Fruit fly (Drosophila melanogaster): ENCODE measurements around the gene CG15484.

The CG15484 gene

DNA sequence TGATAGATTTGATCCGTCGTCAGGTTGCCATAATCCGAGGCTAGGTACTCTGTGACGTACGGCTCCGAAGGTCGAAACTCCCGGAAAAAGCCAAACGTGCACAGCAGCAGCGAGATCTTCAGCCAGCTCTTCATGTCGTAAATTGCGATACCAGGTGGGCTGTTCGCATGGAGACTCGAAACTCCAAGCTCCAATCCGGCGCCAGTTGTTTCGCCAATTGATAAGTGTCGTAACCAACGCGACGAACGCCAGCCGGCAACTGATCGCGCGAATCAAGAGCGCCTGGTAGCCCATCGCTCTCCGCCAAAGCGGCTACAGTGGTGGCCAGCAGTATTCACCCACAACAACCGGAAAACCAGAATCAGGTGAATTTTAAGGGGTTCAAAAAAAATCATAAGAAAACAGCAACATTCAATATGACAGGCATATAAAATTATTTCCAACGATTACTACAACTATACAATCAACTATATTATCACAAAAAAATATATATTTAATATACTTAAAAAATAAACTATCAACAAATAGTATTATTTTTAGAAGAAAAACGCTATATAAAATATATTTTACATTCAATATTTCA, 7.0 kb downstream of the CG15484 start, which contains the start of gene CG17036:
Gene CG17036 (minus strand): TSS at position 366 of the 583 bp plus-strand sequence.
- no peak for TF ChIP-seq CG8478 (optimal IDR thresholded peaks at IDR 0.05)
- TF ChIP-seq CTCF (optimal IDR thresholded peaks at IDR 0.05) = no peak

dm6 chr2L:12697223-12697622, 10.3 kb downstream of the CG15484 start, which contains the start of gene CG5781:
TSS of gene CG5781 (minus strand) at chr2L:12697323.
- TF ChIP-seq CG8478 (optimal IDR thresholded peaks at IDR 0.05) (no peak), CTCF (optimal IDR thresholded peaks at IDR 0.05) (no peak)

- no peak for TF ChIP-seq CTCF (optimal IDR thresholded peaks at IDR 0.05)
- no peak for TF ChIP-seq CG8478 (optimal IDR thresholded peaks at IDR 0.05)
Measured at dm6 chr2L:12694823-12695420, 12.6 kb downstream of the CG15484 start, which contains the start of the genes IFT43 and PICK1. TSS of gene IFT43 (minus strand) at chr2L:12694988. TSS of gene PICK1 (plus strand) at chr2L:12695033.

DNA sequence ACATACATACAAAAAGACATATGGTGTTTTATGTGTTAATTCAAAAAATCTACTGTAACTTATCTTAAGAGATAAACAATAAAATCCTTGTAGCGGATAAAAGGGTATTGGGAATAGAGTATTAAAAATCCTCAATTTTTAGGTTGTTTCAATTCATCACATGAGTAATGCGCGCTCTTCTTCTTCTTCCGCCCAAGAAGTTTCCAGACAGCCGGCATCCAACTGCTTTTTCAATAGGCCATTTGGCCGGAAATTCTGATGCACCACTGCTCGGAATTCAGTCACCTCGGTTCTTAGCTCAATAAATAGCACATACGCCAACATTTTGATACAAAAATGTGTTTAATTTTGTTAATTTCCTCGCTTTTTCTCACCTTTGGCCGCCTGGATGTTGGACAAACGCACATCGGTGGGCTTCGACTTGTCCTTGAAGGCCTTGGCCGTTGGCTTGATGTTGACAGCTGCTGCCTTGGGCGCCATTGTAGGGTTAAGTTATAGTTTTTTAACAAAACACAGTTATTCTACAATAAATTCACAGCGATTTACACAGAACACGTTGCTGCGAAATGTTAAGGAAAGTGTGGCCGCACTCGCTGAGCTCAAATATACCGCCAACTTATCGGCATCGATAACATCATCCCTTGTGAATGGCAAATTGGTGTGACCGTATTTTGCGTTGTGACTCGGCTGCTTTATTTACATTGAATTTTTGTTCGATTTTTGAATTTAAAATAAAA, 15.0 kb downstream of the CG15484 start, which contains the start of the genes CCT4 and CG6153:
Gene CCT4 (minus strand): TSS at position 592 of the 737 bp plus-strand sequence.
Gene CG6153 (plus strand): TSS at position 651 of the 737 bp plus-strand sequence.
- no peak for TF ChIP-seq CTCF (optimal IDR thresholded peaks at IDR 0.05)
- no peak for TF ChIP-seq CG8478 (optimal IDR thresholded peaks at IDR 0.05)

dm6 chr2L:12689281-12689765, 18.2 kb downstream of the CG15484 start:
- TF ChIP-seq CG8478 (optimal IDR thresholded peaks at IDR 0.05) (no peak), CTCF (optimal IDR thresholded peaks at IDR 0.05) (no peak)

dm6 chr2L:12686811-12687210, 20.7 kb downstream of the CG15484 start:
- TF ChIP-seq CTCF (optimal IDR thresholded peaks at IDR 0.05) (no peak), CG8478 (optimal IDR thresholded peaks at IDR 0.05) (no peak)

DNA sequence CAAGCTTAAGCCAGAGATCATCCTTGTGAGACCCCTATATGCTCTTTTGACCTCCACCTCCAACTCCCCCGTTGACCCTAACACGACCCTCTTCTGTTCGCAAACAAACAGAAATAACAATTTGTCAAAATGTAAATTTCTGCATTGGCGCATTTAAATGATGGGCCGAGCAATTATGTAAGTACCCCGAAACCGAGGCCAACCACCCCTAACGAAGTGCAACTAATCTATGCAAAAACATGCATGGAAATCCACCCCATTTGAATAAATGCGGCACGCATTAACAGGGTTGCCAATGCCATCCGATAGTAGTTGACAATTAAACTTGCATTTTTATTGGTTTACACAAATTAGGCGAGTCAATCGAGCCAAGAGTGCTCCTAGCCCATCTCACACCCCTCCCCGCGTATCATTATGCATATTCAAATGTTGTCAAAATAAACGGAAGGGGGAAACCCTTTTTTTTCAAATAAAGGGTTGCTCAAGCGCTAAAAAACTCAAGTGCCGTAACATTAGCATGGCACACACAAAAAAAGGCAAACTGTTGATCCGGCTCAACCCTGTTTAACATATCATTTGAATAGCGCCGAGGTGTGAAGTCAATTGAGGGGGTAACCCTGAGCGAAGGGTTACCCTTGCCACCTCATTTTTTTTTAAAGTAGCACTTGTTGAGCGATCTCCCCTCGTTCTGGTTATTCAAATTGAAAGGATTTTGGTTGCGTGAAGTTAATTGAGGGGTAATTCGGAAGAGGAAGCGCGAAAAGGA, 25.7 kb downstream of the CG15484 start:
- TF ChIP-seq CG8478 (optimal IDR thresholded peaks at IDR 0.05) = no peak
- TF ChIP-seq CTCF (optimal IDR thresholded peaks at IDR 0.05) = no peak

DNA sequence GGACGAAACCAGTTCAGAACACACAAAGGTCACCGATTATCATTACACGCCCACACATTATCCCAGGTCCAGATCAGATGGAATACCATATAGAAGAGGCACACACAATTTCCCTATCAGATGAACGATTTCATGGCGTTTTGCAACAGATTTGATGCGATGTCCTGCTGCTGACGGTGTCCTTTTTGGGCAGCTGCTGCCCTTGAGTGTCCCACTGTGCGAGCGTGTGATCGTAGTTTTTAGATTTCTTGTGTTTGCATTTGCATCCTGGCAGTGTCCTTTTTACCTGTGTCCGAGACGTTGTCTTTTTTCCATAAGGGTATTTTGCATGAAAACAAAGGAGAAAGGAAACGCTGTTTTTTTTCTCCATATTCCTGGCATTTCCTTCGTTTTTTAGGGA, 28.2 kb downstream of the CG15484 start:
- TF ChIP-seq CTCF (optimal IDR thresholded peaks at IDR 0.05) (no peak), CG8478 (optimal IDR thresholded peaks at IDR 0.05) (no peak)

DNA sequence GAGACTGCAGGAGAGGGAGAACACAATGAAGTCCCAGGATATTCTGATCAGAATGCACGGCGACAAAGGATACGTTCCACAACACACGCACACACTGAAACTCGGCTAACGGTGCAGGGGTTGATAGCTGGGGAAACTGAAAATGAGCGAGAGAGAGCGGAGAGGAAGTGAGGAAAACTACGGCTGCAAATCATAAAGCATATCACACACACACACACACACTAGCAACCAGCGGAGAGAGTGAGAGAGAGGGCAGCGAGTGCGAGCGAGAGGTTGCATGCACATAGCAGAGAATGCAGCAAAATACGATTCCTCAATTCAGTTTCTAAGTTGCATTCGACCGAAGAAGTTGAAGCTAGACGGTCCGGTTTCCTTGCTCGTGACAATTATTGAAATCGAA, 29.2 kb downstream of the CG15484 start:
- TF ChIP-seq CTCF (optimal IDR thresholded peaks at IDR 0.05) (no peak), CG8478 (optimal IDR thresholded peaks at IDR 0.05) (no peak)

- TF ChIP-seq CG8478 (optimal IDR thresholded peaks at IDR 0.05) (no peak), CTCF (optimal IDR thresholded peaks at IDR 0.05) (no peak)
Measured at dm6 chr2L:12674365-12674764, 33.1 kb downstream of the CG15484 start.

DNA sequence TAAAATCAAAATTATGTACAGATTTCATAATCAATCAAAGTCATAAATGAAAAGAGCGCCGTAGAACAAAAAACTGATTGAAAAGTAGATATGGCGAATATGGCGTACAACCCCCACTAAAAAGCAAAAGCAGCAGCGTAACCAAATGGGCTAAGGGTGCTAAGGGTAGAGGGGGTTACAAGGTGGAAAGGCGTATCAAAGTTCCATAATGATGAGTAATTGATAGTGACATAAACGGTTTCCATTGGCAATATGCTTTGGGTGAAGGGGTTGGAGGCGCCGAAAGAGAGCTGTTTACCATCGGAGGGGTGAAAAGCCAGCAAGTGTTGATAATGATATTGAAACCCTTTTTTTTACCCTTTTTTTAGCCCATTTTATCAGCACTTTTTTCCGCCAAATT, 35.2 kb downstream of the CG15484 start:
- no peak for TF ChIP-seq CTCF (optimal IDR thresholded peaks at IDR 0.05)

- no peak for TF ChIP-seq CTCF (optimal IDR thresholded peaks at IDR 0.05)
- TF ChIP-seq CG8478 (optimal IDR thresholded peaks at IDR 0.05) = no peak
Measured at dm6 chr2L:12669614-12670013, 37.9 kb downstream of the CG15484 start, which contains the start of gene Nepl7. TSS of gene Nepl7 (minus strand) at chr2L:12669714.

DNA sequence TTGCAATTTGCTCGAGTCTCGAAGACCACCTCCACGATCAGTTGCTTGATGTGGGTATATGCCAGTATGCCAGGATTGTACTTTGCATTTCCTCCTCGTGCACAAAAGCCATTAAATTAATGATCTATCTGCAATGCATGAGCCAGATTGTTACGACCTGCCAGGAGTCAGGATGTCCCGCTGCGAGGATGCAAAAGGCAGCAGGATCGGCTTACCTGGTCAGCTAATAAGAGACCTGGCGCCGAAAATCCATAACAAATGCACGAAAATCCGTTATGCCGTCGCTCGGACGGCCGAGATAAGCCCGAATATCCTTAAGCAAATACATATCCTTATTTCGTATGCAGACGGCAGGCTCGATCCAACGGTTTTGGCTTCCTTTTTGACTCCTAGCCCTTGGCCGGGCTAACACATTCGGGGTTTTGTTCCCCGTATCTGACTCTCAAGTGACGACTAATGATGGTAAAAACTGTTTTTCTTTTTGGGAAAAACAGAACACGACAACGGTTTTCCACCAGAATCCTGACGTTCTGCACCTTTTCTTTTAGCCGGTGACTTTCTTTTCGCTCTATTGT, 41.4 kb downstream of the CG15484 start:
- no peak for TF ChIP-seq CTCF (optimal IDR thresholded peaks at IDR 0.05)
- TF ChIP-seq CG8478 (optimal IDR thresholded peaks at IDR 0.05) = no peak

DNA sequence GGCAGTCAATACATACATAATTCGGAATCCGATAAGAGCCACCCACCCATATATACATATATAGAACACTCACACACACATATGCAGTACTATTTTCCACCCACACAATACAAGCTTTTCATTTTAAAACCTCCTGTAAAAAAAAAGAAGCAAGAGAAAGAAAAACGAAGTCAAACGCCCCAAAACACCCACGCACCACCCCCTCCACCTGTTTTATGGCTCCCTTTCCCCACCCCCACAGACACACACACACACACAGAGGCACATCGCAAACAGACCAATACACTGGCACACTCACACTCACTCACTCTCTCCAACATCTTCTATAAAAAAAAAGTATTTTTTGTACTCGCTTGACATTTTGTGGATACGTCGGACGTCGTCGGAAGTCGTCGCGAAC, 50.2 kb downstream of the CG15484 start:
- TF ChIP-seq CTCF (optimal IDR thresholded peaks at IDR 0.05) = no peak
- TF ChIP-seq CG8478 (optimal IDR thresholded peaks at IDR 0.05) = no peak

Data from S2 (cell line).